Fruit fly (Drosophila melanogaster): Measurements from ENCODE around the gene CG13481.

dm6 chr3L:14402632-14403031, 33.1 kb upstream of the CG13481 start, which contains the start of gene CG3868:
- TF ChIP-seq gl (tag; optimal IDR thresholded peaks at IDR 0.05) (no peak), CG9948 (tag; optimal IDR thresholded peaks at IDR 0.05) (no peak), CG10348 (GFP tag; IDR thresholded peaks at IDR 0.05) (no peak), CG34367 (tag; optimal IDR thresholded peaks at IDR 0.05) (no peak), rn (GFP tag; IDR thresholded peaks at IDR 0.05) (no peak), CG8159 (tag; optimal IDR thresholded peaks at IDR 0.05) (no peak), CG8301 (tag; optimal IDR thresholded peaks at IDR 0.05) (no peak), CG14655 (GFP tag; optimal IDR thresholded peaks at IDR 0.05) (no peak), fd96Ca (GFP tag; IDR thresholded peaks at IDR 0.05) (no peak), EcR (GFP tag; optimal IDR thresholded peaks at IDR 0.05) (no peak), CG12605 (GFP tag; IDR thresholded peaks at IDR 0.05) (no peak), D1 (tag; optimal IDR thresholded peaks at IDR 0.05) (no peak), CG13204 (GFP tag; optimal IDR thresholded peaks at IDR 0.05) (no peak)

Measured in whole organism, pupa.